Fruit fly (Drosophila melanogaster) whole organism, embryonic: ENCODE measurements around the gene mRpL15.

Experiments used
- Aef1 ChIP-seq: fragments of 200-800 bp; sonication (Bioruptor generic); IDR thresholded peaks from 3 replicates; pipeline ENCODE4 v1.3.6; 2022; ENCODE audit warnings: missing biosample characterization, missing genetic modification characterization
- Bteb2 ChIP-seq: fragments of 200-800 bp; sonication (Bioruptor generic); optimal IDR thresholded peaks from 2 replicates; lab custom pipeline; 2016; ENCODE audit warnings: missing biosample characterization, missing genetic modification characterization
- CG10654 ChIP-seq: fragments of 200-800 bp; sonication (Bioruptor generic); optimal IDR thresholded peaks from 2 replicates; lab custom pipeline; 2016; ENCODE audit warnings: missing biosample characterization, missing genetic modification characterization
- CG11085 ChIP-seq: fragments of 200-800 bp; sonication (Bioruptor generic); IDR thresholded peaks from 2 replicates; pipeline ENCODE4 v1.3.6; 2022; ENCODE audit warnings: missing biosample characterization, missing genetic modification characterization
- CG12942 ChIP-seq: fragments of 200-800 bp; sonication (Bioruptor generic); optimal IDR thresholded peaks from 3 replicates; lab custom pipeline; 2016; ENCODE audit warnings: missing biosample characterization, missing genetic modification characterization
- CG16779 ChIP-seq: fragments of 200-800 bp; sonication (Bioruptor generic); IDR thresholded peaks from 2 replicates; pipeline ENCODE4 v1.3.6; 2022; ENCODE audit warnings: missing biosample characterization, missing genetic modification characterization
- CG17385 ChIP-seq: fragments of 200-800 bp; sonication (Bioruptor generic); optimal IDR thresholded peaks from 3 replicates; lab custom pipeline; 2018; ENCODE audit warnings: missing biosample characterization, mild to moderate bottlenecking, missing genetic modification characterization
- CG2116 ChIP-seq: fragments of 200-800 bp; sonication (Bioruptor generic); optimal IDR thresholded peaks from 3 replicates; lab custom pipeline; 2018; ENCODE audit warnings: missing biosample characterization, mild to moderate bottlenecking, missing genetic modification characterization
- CG30403 ChIP-seq: fragments of 200-800 bp; sonication (Bioruptor generic); optimal IDR thresholded peaks from 3 replicates; lab custom pipeline; 2016; ENCODE audit warnings: missing biosample characterization, missing genetic modification characterization
- CG30431 ChIP-seq: fragments of 200-800 bp; sonication (Bioruptor generic); optimal IDR thresholded peaks from 2 replicates; lab custom pipeline; 2017; ENCODE audit warnings: missing biosample characterization, missing genetic modification characterization
- CG34376 ChIP-seq: fragments of 200-800 bp; sonication (Bioruptor generic); optimal IDR thresholded peaks from 2 replicates; lab custom pipeline; 2018; ENCODE audit warnings: missing biosample characterization, mild to moderate bottlenecking, missing genetic modification characterization
- CG3838 ChIP-seq: fragments of 200-800 bp; sonication (Bioruptor generic); optimal IDR thresholded peaks from 3 replicates; lab custom pipeline; 2016; ENCODE audit warnings: missing biosample characterization, missing genetic modification characterization
- CG42726 ChIP-seq: fragments of 200-800 bp; sonication (Bioruptor generic); IDR thresholded peaks from 2 replicates; pipeline ENCODE4 v1.3.6; 2022; ENCODE audit warnings: missing biosample characterization, missing genetic modification characterization; ENCODE audit not compliant: partially characterized antibody
- CG4854 ChIP-seq: fragments of 200-800 bp; sonication (Bioruptor generic); optimal IDR thresholded peaks from 2 replicates; lab custom pipeline; 2016; ENCODE audit warnings: missing biosample characterization, missing genetic modification characterization, inconsistent platforms
- CG6254 ChIP-seq: fragments of 200-800 bp; sonication (Bioruptor generic); optimal IDR thresholded peaks from 3 replicates; lab custom pipeline; 2017; ENCODE audit warnings: mild to moderate bottlenecking, missing biosample characterization, missing genetic modification reagents, missing genetic modification characterization
- CG6765 ChIP-seq: fragments of 200-800 bp; sonication (Bioruptor generic); optimal IDR thresholded peaks from 3 replicates; lab custom pipeline; 2017; ENCODE audit warnings: missing biosample characterization, mild to moderate bottlenecking, missing genetic modification characterization
- CG6854 ChIP-seq: fragments of 200-800 bp; sonication (Bioruptor generic); optimal IDR thresholded peaks from 3 replicates; lab custom pipeline; 2017; ENCODE audit warnings: missing biosample characterization, mild to moderate bottlenecking, missing genetic modification characterization
- CG7372 ChIP-seq: fragments of 200-800 bp; sonication (Bioruptor generic); IDR thresholded peaks from 2 replicates; pipeline ENCODE4 v1.3.6; 2022; ENCODE audit warnings: missing biosample characterization, missing genetic modification characterization
- Camta ChIP-seq: fragments of 200-800 bp; sonication (Bioruptor generic); optimal IDR thresholded peaks from 2 replicates; lab custom pipeline; 2016; ENCODE audit warnings: missing biosample characterization, missing genetic modification characterization
- Dad ChIP-seq: fragments of 200-800 bp; sonication (Bioruptor generic); optimal IDR thresholded peaks from 3 replicates; lab custom pipeline; 2016; ENCODE audit warnings: missing biosample characterization, missing genetic modification characterization
- Dll ChIP-seq: fragments of 200-800 bp; sonication (Bioruptor generic); IDR thresholded peaks from 4 replicates; pipeline ENCODE4 v1.3.6; 2022; ENCODE audit warnings: missing biosample characterization, missing genetic modification characterization; ENCODE audit not compliant: partially characterized antibody
- Fer3 ChIP-seq: fragments of 200-800 bp; sonication (Bioruptor generic); optimal IDR thresholded peaks from 2 replicates; lab custom pipeline; 2018; ENCODE audit warnings: missing biosample characterization, mild to moderate bottlenecking, missing genetic modification characterization, moderate library complexity
- Gug ChIP-seq: fragments of 200-800 bp; sonication (Bioruptor generic); IDR thresholded peaks from 4 replicates; pipeline ENCODE4 v1.3.6; 2022; ENCODE audit warnings: missing biosample characterization, missing genetic modification characterization
- Lhr ChIP-seq: fragments of 200-800 bp; sonication (Bioruptor generic); optimal IDR thresholded peaks from 3 replicates; lab custom pipeline; 2017; ENCODE audit warnings: mild to moderate bottlenecking, missing biosample characterization, missing genetic modification reagents, missing genetic modification characterization
- Max ChIP-seq: fragments of 200-800 bp; sonication (Bioruptor generic); optimal IDR thresholded peaks from 2 replicates; lab custom pipeline; 2016; ENCODE audit warnings: missing biosample characterization, mild to moderate bottlenecking, missing genetic modification characterization
- Med ChIP-seq: fragments of 200-800 bp; sonication (Bioruptor generic); peaks from one replicate; lab custom pipeline; 2016; ENCODE audit warnings: missing biosample characterization, missing genetic modification characterization, mild to moderate bottlenecking, inconsistent platforms, moderate library complexity
- NC2β ChIP-seq: fragments of 200-800 bp; sonication (Bioruptor generic); optimal IDR thresholded peaks from 2 replicates; lab custom pipeline; 2016; ENCODE audit warnings: missing biosample characterization, missing genetic modification characterization
- Oaz ChIP-seq: fragments of 200-800 bp; sonication (Bioruptor generic); IDR thresholded peaks from 2 replicates; pipeline ENCODE4 v1.3.6; 2022; ENCODE audit warnings: missing biosample characterization, missing genetic modification characterization
- Spps ChIP-seq: fragments of 200-800 bp; sonication (Bioruptor generic); optimal IDR thresholded peaks from 2 replicates; lab custom pipeline; 2018; ENCODE audit warnings: missing biosample characterization, mild to moderate bottlenecking, missing genetic modification characterization
- Sry-δ ChIP-seq: fragments of 200-800 bp; sonication (Bioruptor generic); optimal IDR thresholded peaks from 2 replicates; lab custom pipeline; 2016; ENCODE audit warnings: missing biosample characterization, missing genetic modification characterization
- TFAM ChIP-seq: fragments of 200-800 bp; sonication (Bioruptor generic); optimal IDR thresholded peaks from 2 replicates; lab custom pipeline; 2017; ENCODE audit warnings: missing biosample characterization, missing genetic modification characterization, inconsistent platforms
- az2 ChIP-seq: fragments of 200-800 bp; sonication (Bioruptor generic); optimal IDR thresholded peaks from 3 replicates; lab custom pipeline; 2016; ENCODE audit warnings: missing biosample characterization, missing genetic modification characterization
- bab2 ChIP-seq: fragments of 200-800 bp; sonication (Bioruptor generic); optimal IDR thresholded peaks from 2 replicates; lab custom pipeline; 2016; ENCODE audit warnings: missing biosample characterization, missing genetic modification characterization
- bbx ChIP-seq: fragments of 200-800 bp; sonication (Bioruptor generic); IDR thresholded peaks from 2 replicates; pipeline ENCODE4 v1.3.6; 2022; ENCODE audit warnings: missing biosample characterization, missing genetic modification characterization; ENCODE audit not compliant: partially characterized antibody
- croc ChIP-seq: fragments of 200-800 bp; sonication (Bioruptor generic); conservative IDR thresholded peaks from 3 replicates; pipeline ENCODE4 v1.3.6; 2022; ENCODE audit warnings: missing biosample characterization, missing genetic modification characterization
- dmrt99B ChIP-seq: fragments of 200-800 bp; sonication (Bioruptor generic); optimal IDR thresholded peaks from 2 replicates; lab custom pipeline; 2018; ENCODE audit warnings: missing biosample characterization, mild to moderate bottlenecking, missing genetic modification characterization, moderate library complexity
- dysf ChIP-seq: fragments of 200-800 bp; sonication (Bioruptor generic); IDR thresholded peaks from 3 replicates; pipeline ENCODE4 v1.3.6; 2022; ENCODE audit warnings: missing biosample characterization, missing genetic modification characterization
- eve ChIP-seq, 2 experiments: fragments of >200 bp; optimal IDR thresholded peaks; 2 replicates each; lab custom pipeline; 2017; ENCODE audit warnings: missing biosample characterization in 2 of 2, missing genetic modification characterization in 2 of 2
- eyg ChIP-seq: fragments of 200-800 bp; sonication (Bioruptor generic); optimal IDR thresholded peaks from 3 replicates; lab custom pipeline; 2016; ENCODE audit warnings: missing biosample characterization, missing genetic modification characterization
- grn ChIP-seq: fragments of 200-800 bp; sonication (Bioruptor generic); optimal IDR thresholded peaks from 3 replicates; lab custom pipeline; 2017; ENCODE audit warnings: missing biosample characterization, missing genetic modification characterization
- gt ChIP-seq: fragments of 200-800 bp; sonication (Bioruptor generic); IDR thresholded peaks from 2 replicates; pipeline ENCODE4 v1.3.6; 2022; ENCODE audit warnings: missing biosample characterization, missing genetic modification characterization
- jigr1 ChIP-seq: fragments of 200-800 bp; sonication (Bioruptor generic); IDR thresholded peaks from 3 replicates; pipeline ENCODE4 v1.3.6; 2022; ENCODE audit warnings: missing biosample characterization, missing genetic modification characterization
- otp ChIP-seq: fragments of 200-800 bp; sonication (Bioruptor generic); IDR thresholded peaks from 3 replicates; pipeline ENCODE4, ENCODE4 v1.3.6; 2022; ENCODE audit warnings: missing biosample characterization, missing genetic modification characterization
- psq ChIP-seq: fragments of 200-800 bp; sonication (Bioruptor generic); optimal IDR thresholded peaks from 2 replicates; lab custom pipeline; 2017; ENCODE audit warnings: missing biosample characterization, missing genetic modification characterization
- ro ChIP-seq: fragments of 200-800 bp; sonication (Bioruptor generic); IDR thresholded peaks from 2 replicates; pipeline ENCODE4 v1.3.6; 2022; ENCODE audit warnings: missing biosample characterization, missing genetic modification characterization
- row ChIP-seq: fragments of 200-800 bp; sonication (Bioruptor generic); IDR thresholded peaks from 3 replicates; pipeline ENCODE4 v1.3.6; 2022; ENCODE audit warnings: missing biosample characterization, missing genetic modification characterization
- run ChIP-seq: fragments of 200-800 bp; sonication (Bioruptor generic); optimal IDR thresholded peaks from 3 replicates; lab custom pipeline; 2018; ENCODE audit warnings: missing biosample characterization, mild to moderate bottlenecking, missing genetic modification characterization
- seq ChIP-seq: fragments of 200-800 bp; sonication (Bioruptor generic); IDR thresholded peaks from 2 replicates; pipeline ENCODE4 v1.3.6; 2022; ENCODE audit warnings: missing biosample characterization, missing genetic modification characterization
- sr ChIP-seq: fragments of 200-800 bp; sonication (Bioruptor generic); IDR thresholded peaks from 3 replicates; pipeline ENCODE4 v1.3.6; 2022; ENCODE audit warnings: missing biosample characterization, missing genetic modification characterization
- tx ChIP-seq: fragments of 200-800 bp; sonication (Bioruptor generic); optimal IDR thresholded peaks from 2 replicates; lab custom pipeline; 2016; ENCODE audit warnings: missing biosample characterization, missing genetic modification characterization

The mRpL15 gene

DNA sequence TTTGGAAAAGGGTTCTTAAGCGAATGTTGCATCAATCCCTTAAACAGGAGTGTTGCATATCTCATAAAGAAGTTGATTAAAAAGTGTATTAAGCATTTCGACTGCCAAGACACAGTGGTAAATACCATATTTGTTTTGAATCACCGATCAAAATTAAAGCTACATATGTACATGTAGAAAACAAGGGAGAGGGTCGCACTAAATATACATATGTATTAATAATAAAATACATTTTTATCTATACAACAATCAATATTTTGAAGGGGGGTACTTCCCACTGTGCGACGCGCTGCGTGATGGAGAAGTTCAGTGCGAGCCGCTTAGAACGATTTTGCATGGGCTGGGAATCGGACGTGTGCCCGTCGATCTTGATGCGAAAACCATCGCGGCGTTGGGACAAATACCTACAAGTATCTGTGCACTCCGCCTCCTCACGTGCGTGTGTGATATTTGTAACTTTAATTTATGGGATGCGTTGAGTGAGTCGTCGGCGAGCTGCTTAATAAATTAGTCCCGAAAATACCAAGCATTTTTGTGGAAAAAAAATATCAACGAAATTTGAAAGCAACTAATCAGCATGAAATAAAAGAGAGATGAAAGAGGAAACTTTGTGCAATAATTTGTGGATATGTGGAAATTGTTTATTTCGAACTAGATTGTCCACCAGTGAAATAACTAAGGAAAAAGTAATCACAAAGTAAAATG, 9.0 kb upstream of the mRpL15 start (continued):
- TF ChIP-seq Fer3 (tag; lab: Kevin White, UChicago) (peak; percentile 86), dmrt99B (tag; lab: Kevin White, UChicago) (peak; percentile 91), Dad (GFP tag; lab: Kevin White, UChicago) (peak; percentile 42), seq (peak; percentile 90), CG11085 (GFP tag; lab: Robert Waterston, UW) (peak; percentile 73), ro (GFP tag; lab: Robert Waterston, UW) (0 out of 2 replicates have a peak, but pooled peaks have one; percentile 46), CG10654 (GFP tag; lab: Kevin White, UChicago) (peak; percentile 75), grn (GFP tag; lab: Kevin White, UChicago) (peak; percentile 23), CG30403 (GFP tag; lab: Kevin White, UChicago) (peak; percentile 86), otp (GFP tag; lab: Robert Waterston, UW) (peak; percentile 84), CG4854 (GFP tag; lab: Kevin White, UChicago) (peak; percentile 41), Lhr (peak; percentile 51), croc (GFP tag; lab: Robert Waterston, UW) (peak; percentile 75), NC2β (GFP tag; lab: Kevin White, UChicago) (peak; percentile 26), Med (GFP tag; lab: Kevin White, UChicago) (peak; percentile 86), tx (GFP tag; lab: Kevin White, UChicago) (peak; percentile 10), CG6854 (GFP tag; lab: Kevin White, UChicago) (peak; percentile 62), bab2 (no peak), jigr1 (GFP tag; lab: Robert Waterston, UW) (peak; percentile 72; the same call in 1 of the 3 replicates), Aef1 (GFP tag; lab: Robert Waterston, UW) (peak; percentile 84), CG30431 (GFP tag; lab: Kevin White, UChicago) (peak; percentile 65), CG34376 (GFP tag; lab: Kevin White, UChicago) (peak; percentile 28), eyg (GFP tag; lab: Kevin White, UChicago) (peak; percentile 49), az2 (GFP tag; lab: Kevin White, UChicago) (peak; percentile 83), CG6765 (GFP tag; lab: Kevin White, UChicago) (peak; percentile 65), gt (peak; percentile 68), Gug (GFP tag; lab: Robert Waterston, UW) (peak; percentile 82), CG3838 (GFP tag; lab: Kevin White, UChicago) (no peak), CG2116 (GFP tag; lab: Kevin White, UChicago) (peak; percentile 52), CG42726 (GFP tag; lab: Robert Waterston, UW) (no peak), psq (GFP tag; lab: Kevin White, UChicago) (peak; percentile 28), CG7372 (GFP tag; lab: Robert Waterston, UW) (peak; percentile 87), TFAM (peak; percentile 46), Max (GFP tag; lab: Kevin White, UChicago) (peak; percentile 85), CG6254 (peak; percentile 84), sr (peak; percentile 52; the same call in 1 of the 3 replicates), CG17385 (GFP tag; lab: Kevin White, UChicago) (peak; percentile 83), CG12942 (peak; percentile 68), Spps (peak; percentile 66), Dll (GFP tag; lab: Robert Waterston, UW) (no peak), Oaz (GFP tag; lab: Robert Waterston, UW) (peak; percentile 85), Camta (peak; percentile 40), Sry-δ (GFP tag; lab: Kevin White, UChicago) (no peak), dysf (GFP tag; lab: Robert Waterston, UW) (peak; percentile 93), row (GFP tag; lab: Robert Waterston, UW) (peak; percentile 92), Bteb2 (peak; percentile 29), run (peak; percentile 77), CG16779 (GFP tag; lab: Robert Waterston, UW) (peak; percentile 61; the same call in 1 of the 2 replicates), eve (GFP tag; optimal IDR thresholded peaks at IDR 0.05; lab: Kevin White, UChicago) (peak in 1 of 2 experiments; percentile 62), bbx (GFP tag; lab: Robert Waterston, UW) (0 out of 2 replicates have a peak, but pooled peaks have one; percentile 32)
